Worm (Caenorhabditis elegans) whole organism, early embryonic: ENCODE results near the gene twk-39.
A peak's percentile ranks its signal among the peaks of the same experiment; 100 is the strongest.
"Not testable (repeated sequence)": the region's sequence is repeated elsewhere in the genome, so short reads cannot be mapped to it uniquely, and the experiment has no call there.

Experiments used
- B0310.2 ChIP-seq: sonication (generic microtip); optimal IDR thresholded peaks from 2 replicates; lab custom pipeline; 2016; ENCODE audit warnings: mild to moderate bottlenecking, missing genetic modification characterization, missing compliant biosample characterization
- F13C5.2 ChIP-seq: sonication (generic microtip); optimal IDR thresholded peaks from 2 replicates; lab custom pipeline; 2017; ENCODE audit warnings: mild to moderate bottlenecking, missing genetic modification characterization, inconsistent platforms, missing compliant biosample characterization
- aly-1 ChIP-seq: sonication (generic microtip); optimal IDR thresholded peaks from 2 replicates; lab custom pipeline; 2016; ENCODE audit warnings: missing genetic modification characterization, missing compliant biosample characterization
- ama-1 ChIP-seq: fragments of 150-350 bp; optimal IDR thresholded peaks from 2 replicates; lab custom pipeline; 2014
- ceh-13 ChIP-seq: fragments of 200-800 bp; sonication (Bioruptor generic); optimal IDR thresholded peaks from 2 replicates; lab custom pipeline; 2018; ENCODE audit warnings: mild to moderate bottlenecking, missing genetic modification characterization, missing compliant biosample characterization
- ceh-36 ChIP-seq: sonication (generic microtip); optimal IDR thresholded peaks from 2 replicates; lab custom pipeline; 2016; ENCODE audit warnings: missing genetic modification characterization, inconsistent platforms, missing compliant biosample characterization
- ets-7 ChIP-seq: sonication (generic microtip); optimal IDR thresholded peaks from 2 replicates; lab custom pipeline; 2016; ENCODE audit warnings: missing genotype, missing genetic modification characterization, missing compliant biosample characterization
- flt-1 ChIP-seq: fragments of 200-800 bp; sonication (Bioruptor generic); IDR thresholded peaks from 2 replicates; pipeline ENCODE4 v1.3.6; 2022; ENCODE audit warnings: missing genetic modification characterization, missing compliant biosample characterization
- hmbx-1 ChIP-seq: sonication (generic microtip); optimal IDR thresholded peaks from 2 replicates; lab custom pipeline; 2016; ENCODE audit warnings: mild to moderate bottlenecking, missing genetic modification characterization, missing compliant biosample characterization
- hmg-4 ChIP-seq: fragments of 200-800 bp; sonication (Bioruptor generic); optimal IDR thresholded peaks from 2 replicates; lab custom pipeline; 2018; ENCODE audit warnings: mild to moderate bottlenecking, missing genetic modification characterization, missing compliant biosample characterization
- hnd-1 ChIP-seq: sonication (generic microtip); optimal IDR thresholded peaks from 2 replicates; lab custom pipeline; 2016; ENCODE audit warnings: missing genetic modification characterization, missing compliant biosample characterization
- pes-1 ChIP-seq: fragments of 200-800 bp; sonication (Bioruptor generic); IDR thresholded peaks from 2 replicates; pipeline ENCODE4 v1.3.6; 2022; ENCODE audit warnings: missing genetic modification reagents, missing genetic modification characterization, missing compliant biosample characterization
- scrt-1 ChIP-seq: fragments of 200-800 bp; sonication (Bioruptor generic); IDR thresholded peaks from 2 replicates; pipeline ENCODE4 v1.3.6; 2022; ENCODE audit warnings: missing genetic modification characterization, missing compliant biosample characterization
- sea-1 ChIP-seq: fragments of 200-800 bp; sonication (Bioruptor generic); conservative IDR thresholded peaks from 2 replicates; pipeline ENCODE4 v1.3.6; 2022; ENCODE audit warnings: missing genetic modification characterization, missing compliant biosample characterization
- tbx-11 ChIP-seq: fragments of 200-800 bp; sonication (Bioruptor generic); IDR thresholded peaks from 2 replicates; pipeline ENCODE4 v1.3.6; 2022; ENCODE audit warnings: missing genetic modification characterization, missing compliant biosample characterization
- tbx-37 ChIP-seq: fragments of 200-800 bp; sonication (Bioruptor generic); conservative IDR thresholded peaks from 2 replicates; pipeline ENCODE4 v1.3.6; 2022; ENCODE audit warnings: missing genetic modification reagents, missing genetic modification characterization, missing compliant biosample characterization
- tra-4 ChIP-seq: sonication (generic microtip); optimal IDR thresholded peaks from 2 replicates; lab custom pipeline; 2017; ENCODE audit warnings: missing genetic modification characterization, missing compliant biosample characterization

The twk-39 gene

ce11 chrIII:11795448-11795847 is at the start of gene twk-39:
twk-39 (plus strand) TSS chrIII:11795748.
- TF ChIP-seq sea-1 (GFP tag; lab: Robert Waterston, UW) (no peak), aly-1 (tag; lab: Kevin White, UChicago) (no peak), ets-7 (tag; lab: Kevin White, UChicago) (no peak), F13C5.2 (no peak), scrt-1 (GFP tag; lab: Robert Waterston, UW) (no peak), B0310.2 (tag; lab: Kevin White, UChicago) (no peak), tra-4 (tag; lab: Kevin White, UChicago) (no peak), hmg-4 (GFP tag; lab: Kevin White, UChicago) (no peak), pes-1 (no peak), hmbx-1 (tag; lab: Kevin White, UChicago) (no peak), ceh-36 (tag; lab: Kevin White, UChicago) (no peak), flt-1 (GFP tag; lab: Robert Waterston, UW) (no peak), tbx-11 (GFP tag; lab: Robert Waterston, UW) (no peak), hnd-1 (tag; lab: Kevin White, UChicago) (no peak), ama-1 (no peak), ceh-13 (GFP tag; lab: Kevin White, UChicago) (no peak), tbx-37 (GFP tag; lab: Robert Waterston, UW) (no peak)

DNA sequence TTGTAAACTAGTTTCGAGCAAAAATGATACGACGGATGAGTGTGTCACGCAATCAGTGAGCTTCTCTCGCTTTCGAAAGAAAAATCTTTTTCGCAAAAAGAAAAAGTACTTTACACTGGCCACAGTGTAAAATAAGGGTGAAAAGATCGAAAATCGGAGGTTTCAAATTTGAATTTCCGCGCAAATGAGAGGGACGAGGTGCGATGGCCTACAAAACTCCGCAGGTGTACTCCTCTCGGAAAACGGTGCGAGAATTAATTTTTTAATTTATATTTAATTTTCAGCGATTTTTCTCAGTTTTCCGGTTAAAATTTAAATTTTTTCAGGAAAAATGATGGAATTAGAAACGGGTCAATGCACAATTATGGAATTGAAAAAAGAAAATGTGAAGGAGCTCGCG is 48.8 kb upstream of the twk-39 start, which contains the start of gene mrt-2:
Gene mrt-2, plus strand, starts transcription at position 49 of the 400 bp plus-strand sequence.
- TF ChIP-seq B0310.2 (tag; lab: Kevin White, UChicago) (no peak), ets-7 (tag; lab: Kevin White, UChicago) (no peak), hnd-1 (tag; lab: Kevin White, UChicago) (peak; percentile 1), tbx-37 (GFP tag; lab: Robert Waterston, UW) (peak; percentile 86), ama-1 (no peak), flt-1 (GFP tag; lab: Robert Waterston, UW) (no peak), tbx-11 (GFP tag; lab: Robert Waterston, UW) (no peak), tra-4 (tag; lab: Kevin White, UChicago) (no peak), sea-1 (GFP tag; lab: Robert Waterston, UW) (no peak), F13C5.2 (no peak), aly-1 (tag; lab: Kevin White, UChicago) (no peak), ceh-13 (GFP tag; lab: Kevin White, UChicago) (no peak), pes-1 (peak; percentile 59; the same call in 1 of the 2 replicates), hmbx-1 (tag; lab: Kevin White, UChicago) (no peak), hmg-4 (GFP tag; lab: Kevin White, UChicago) (no peak)

- TF ChIP-seq B0310.2 (tag; lab: Kevin White, UChicago) (no peak), hnd-1 (tag; lab: Kevin White, UChicago) (no peak), aly-1 (tag; lab: Kevin White, UChicago) (no peak), tbx-11 (GFP tag; lab: Robert Waterston, UW) (no peak), tra-4 (tag; lab: Kevin White, UChicago) (no peak), F13C5.2 (no peak), hmg-4 (GFP tag; lab: Kevin White, UChicago) (no peak), ceh-13 (GFP tag; lab: Kevin White, UChicago) (no peak), flt-1 (GFP tag; lab: Robert Waterston, UW) (no peak), ets-7 (tag; lab: Kevin White, UChicago) (no peak), scrt-1 (GFP tag; lab: Robert Waterston, UW) (no peak), ama-1 (no peak), tbx-37 (GFP tag; lab: Robert Waterston, UW) (no peak), pes-1 (no peak), ceh-36 (tag; lab: Kevin White, UChicago) (no peak)
These were observed 45.3 kb upstream of the twk-39 start for ce11 chrIII:11750232-11750631.

DNA sequence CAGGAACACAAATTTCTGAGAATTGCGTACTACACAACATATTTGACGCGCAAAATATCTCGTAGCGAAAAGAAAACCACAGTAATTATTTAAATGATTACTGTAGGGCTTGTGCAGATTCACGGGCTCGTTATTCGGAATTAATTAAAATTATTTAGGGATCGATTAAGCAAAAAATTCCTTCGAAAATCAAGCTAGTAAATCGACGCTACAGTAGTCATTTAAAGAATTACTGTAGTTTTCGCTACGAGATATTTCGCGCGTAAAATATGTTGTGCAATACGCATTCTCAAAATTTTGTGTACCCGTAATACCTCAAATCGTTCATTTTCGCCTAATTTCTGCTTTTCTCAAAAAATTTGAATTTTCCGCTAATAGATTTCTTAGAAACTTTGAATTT is 44.7 kb upstream of the twk-39 start:
- no peak for TF ChIP-seq ceh-13 (GFP tag; lab: Kevin White, UChicago)
- TF ChIP-seq ama-1 = no peak
- TF ChIP-seq ceh-36 (tag; lab: Kevin White, UChicago) = no peak

DNA sequence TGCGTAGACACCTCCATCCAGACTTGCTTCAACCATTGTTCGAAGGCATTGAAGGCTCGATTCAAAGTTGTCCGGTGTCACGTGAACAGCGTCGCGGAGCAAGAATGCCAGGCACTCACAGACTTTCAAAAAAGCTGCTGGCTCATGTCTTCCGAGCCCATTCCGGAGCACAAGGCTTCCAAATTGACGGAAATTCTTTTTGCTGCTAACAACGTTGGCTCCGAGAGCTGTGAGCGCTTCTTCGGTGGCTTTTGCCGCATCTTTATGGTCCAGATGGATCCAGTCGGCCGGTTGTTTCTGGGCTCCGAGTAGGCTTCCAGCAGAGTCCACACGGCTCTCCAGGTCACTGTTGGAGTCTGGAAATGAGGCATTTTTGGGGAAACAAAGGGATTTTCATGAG is 37.7 kb upstream of the twk-39 start:
- no peak for TF ChIP-seq scrt-1 (GFP tag; lab: Robert Waterston, UW)
- no peak for TF ChIP-seq sea-1 (GFP tag; lab: Robert Waterston, UW)
- no peak for TF ChIP-seq flt-1 (GFP tag; lab: Robert Waterston, UW)
- TF ChIP-seq tra-4 (tag; lab: Kevin White, UChicago) = no peak
- no peak for TF ChIP-seq pes-1

- no peak for TF ChIP-seq B0310.2 (tag; lab: Kevin White, UChicago)
- no peak for TF ChIP-seq hmbx-1 (tag; lab: Kevin White, UChicago)
- no peak for TF ChIP-seq scrt-1 (GFP tag; lab: Robert Waterston, UW)
- no peak for TF ChIP-seq tra-4 (tag; lab: Kevin White, UChicago)
- no peak for TF ChIP-seq tbx-37 (GFP tag; lab: Robert Waterston, UW)
- no peak for TF ChIP-seq F13C5.2
- no peak for TF ChIP-seq hnd-1 (tag; lab: Kevin White, UChicago)
- no peak for TF ChIP-seq flt-1 (GFP tag; lab: Robert Waterston, UW)
- no peak for TF ChIP-seq ama-1
- TF ChIP-seq ets-7 (tag; lab: Kevin White, UChicago) = no peak
- no peak for TF ChIP-seq ceh-13 (GFP tag; lab: Kevin White, UChicago)
- TF ChIP-seq ceh-36 (tag; lab: Kevin White, UChicago) = no peak
These were observed 34.9 kb upstream of the twk-39 start for ce11 chrIII:11760634-11761033.

- TF ChIP-seq tbx-37 (GFP tag; lab: Robert Waterston, UW); F13C5.2; ceh-36 (tag; lab: Kevin White, UChicago): not testable (repeated sequence)
These were observed 22.0 kb upstream of the twk-39 start, which contains the start of gene gbf-1 for ce11 chrIII:11773581-11773980. gbf-1 (minus strand) TSS chrIII:11773681.
